Fruit fly (Drosophila melanogaster) Kc167 (cell line): ENCODE measurements around the gene CG8034.

ENCODE experiments used
- Myc ChIP-seq: fragments of >200 bp; optimal IDR thresholded peaks from 2 replicates; lab custom pipeline; 2017; ENCODE audit warnings: missing external identifiers
- Sin3A ChIP-seq: fragments of >200 bp; optimal IDR thresholded peaks from 2 replicates; lab custom pipeline; 2018; ENCODE audit warnings: missing external identifiers
- h ChIP-seq: fragments of >200 bp; optimal IDR thresholded peaks from 3 replicates; lab custom pipeline; 2018; ENCODE audit warnings: missing external identifiers

dm6 chrX:19241790-19242373 lies 56.1 kb downstream of the CG8034 start, which contains the start of gene CG14196:
- TF ChIP-seq Sin3A, result no peak
- TF ChIP-seq Myc, result no peak
- TF ChIP-seq h, result no peak
